Fruit fly (Drosophila melanogaster) whole organism, embryonic: ENCODE results near the gene CG13716.
A peak's percentile ranks its signal among the peaks of the same experiment; 100 is the strongest.

Source experiments
- Abd-B ChIP-seq: fragments of 200-800 bp; sonication (Bioruptor generic); optimal IDR thresholded peaks from 2 replicates; lab custom pipeline; 2018; ENCODE audit warnings: missing biosample characterization, mild to moderate bottlenecking, missing genetic modification characterization, moderate library complexity
- Awh ChIP-seq: fragments of 200-800 bp; sonication (Bioruptor generic); IDR thresholded peaks from 2 replicates; pipeline ENCODE4, ENCODE4 v1.3.6; 2022; ENCODE audit warnings: missing biosample characterization, missing genetic modification characterization
- B-H2 ChIP-seq: fragments of 200-800 bp; sonication (Bioruptor generic); optimal IDR thresholded peaks from 2 replicates; lab custom pipeline; 2018; ENCODE audit warnings: missing biosample characterization, mild to moderate bottlenecking, missing genetic modification characterization
- C15 ChIP-seq: fragments of 200-800 bp; sonication (Bioruptor generic); IDR thresholded peaks from 3 replicates; pipeline ENCODE4 v1.3.6; 2022; ENCODE audit warnings: missing biosample characterization, missing genetic modification characterization
- CG11456 ChIP-seq: fragments of 200-800 bp; sonication (Bioruptor generic); IDR thresholded peaks from 3 replicates; pipeline ENCODE4 v1.3.6; 2022; ENCODE audit warnings: missing biosample characterization, missing genetic modification characterization
- CG11723 ChIP-seq: fragments of 200-800 bp; sonication (Bioruptor generic); optimal IDR thresholded peaks from 2 replicates; lab custom pipeline; 2017; ENCODE audit warnings: missing biosample characterization, mild to moderate bottlenecking, missing genetic modification characterization
- CG12659 ChIP-seq: fragments of 200-800 bp; sonication (Bioruptor generic); optimal IDR thresholded peaks from 3 replicates; lab custom pipeline; 2017; ENCODE audit warnings: mild to moderate bottlenecking, missing biosample characterization, missing genetic modification reagents, missing genetic modification characterization
- CG1832 ChIP-seq: fragments of 200-800 bp; sonication (Bioruptor generic); optimal IDR thresholded peaks from 2 replicates; lab custom pipeline; 2017; ENCODE audit warnings: missing biosample characterization, mild to moderate bottlenecking, missing genetic modification characterization, inconsistent platforms
- CG2712 ChIP-seq: fragments of 200-800 bp; optimal IDR thresholded peaks from 3 replicates; lab custom pipeline; 2019; ENCODE audit warnings: missing biosample characterization, mild to moderate bottlenecking, missing genetic modification characterization, moderate library complexity
- CG31224 ChIP-seq: fragments of 200-800 bp; sonication (Bioruptor generic); IDR thresholded peaks from 2 replicates; pipeline ENCODE4 v1.3.6; 2022; ENCODE audit warnings: missing biosample characterization, missing genetic modification characterization
- CG31365 ChIP-seq: fragments of 200-800 bp; sonication (Bioruptor generic); optimal IDR thresholded peaks from 2 replicates; lab custom pipeline; 2018; ENCODE audit warnings: missing biosample characterization, mild to moderate bottlenecking, missing genetic modification characterization
- CG3281 ChIP-seq: fragments of 200-800 bp; sonication (Bioruptor generic); optimal IDR thresholded peaks from 3 replicates; lab custom pipeline; 2017; ENCODE audit warnings: missing biosample characterization, mild to moderate bottlenecking, missing genetic modification characterization
- CG7839 ChIP-seq: fragments of 200-800 bp; sonication (Bioruptor generic); optimal IDR thresholded peaks from 3 replicates; lab custom pipeline; 2018; ENCODE audit warnings: missing biosample characterization, mild to moderate bottlenecking, missing genetic modification characterization, moderate library complexity
- CG8290 ChIP-seq, 3 experiments: fragments of 200-800 bp; sonication (Bioruptor generic); optimal IDR thresholded peaks; 2 replicates each; lab custom pipeline; 2016 to 2019; ENCODE audit warnings: missing biosample characterization in 3 of 3, missing genetic modification characterization in 3 of 3, mild to moderate bottlenecking in 2 of 3, moderate library complexity in 1 of 3
- CG8924 ChIP-seq: fragments of 200-800 bp; optimal IDR thresholded peaks from 3 replicates; lab custom pipeline; 2019; ENCODE audit warnings: missing biosample characterization, mild to moderate bottlenecking, missing genetic modification characterization, moderate library complexity
- CG9437 ChIP-seq: fragments of 200-800 bp; sonication (Bioruptor generic); optimal IDR thresholded peaks from 2 replicates; lab custom pipeline; 2018; ENCODE audit warnings: missing biosample characterization, mild to moderate bottlenecking, missing genetic modification characterization
- CkIIα-i1 ChIP-seq: fragments of 200-800 bp; sonication (Bioruptor generic); IDR thresholded peaks from 2 replicates; pipeline ENCODE4 v1.3.6; 2022; ENCODE audit warnings: missing biosample characterization, missing genetic modification characterization
- Dad ChIP-seq: fragments of 200-800 bp; sonication (Bioruptor generic); optimal IDR thresholded peaks from 3 replicates; lab custom pipeline; 2016; ENCODE audit warnings: missing biosample characterization, missing genetic modification characterization
- Deaf1 ChIP-seq: fragments of 200-800 bp; optimal IDR thresholded peaks from 3 replicates; lab custom pipeline; 2019; ENCODE audit warnings: missing biosample characterization, mild to moderate bottlenecking, missing genetic modification characterization, moderate library complexity
- Fer2 ChIP-seq: fragments of 200-800 bp; sonication (Bioruptor generic); optimal IDR thresholded peaks from 2 replicates; lab custom pipeline; 2018; ENCODE audit warnings: missing biosample characterization, mild to moderate bottlenecking, missing genetic modification characterization, moderate library complexity
- Fer3 ChIP-seq: fragments of 200-800 bp; sonication (Bioruptor generic); optimal IDR thresholded peaks from 2 replicates; lab custom pipeline; 2018; ENCODE audit warnings: missing biosample characterization, mild to moderate bottlenecking, missing genetic modification characterization, moderate library complexity
- HLH3B ChIP-seq: fragments of 200-800 bp; sonication (Bioruptor generic); IDR thresholded peaks from 2 replicates; pipeline ENCODE4 v1.3.6; 2022; ENCODE audit warnings: missing biosample characterization, missing genetic modification characterization
- Hmr ChIP-seq: fragments of 200-800 bp; sonication (Bioruptor generic); optimal IDR thresholded peaks from 3 replicates; lab custom pipeline; 2017; ENCODE audit warnings: mild to moderate bottlenecking, missing biosample characterization, missing genetic modification reagents, missing genetic modification characterization
- Hr78 ChIP-seq, 2 experiments: fragments of 200-800 bp in 1 of 2; fragments of >200 bp in 1 of 2; sonication (Bioruptor generic) in 1 of 2; optimal IDR thresholded peaks; 2 replicates each; lab custom pipeline; 2017 to 2019; ENCODE audit warnings: missing biosample characterization in 2 of 2, missing genetic modification characterization in 2 of 2, mild to moderate bottlenecking in 1 of 2, moderate library complexity in 1 of 2
- Lhr ChIP-seq: fragments of 200-800 bp; sonication (Bioruptor generic); optimal IDR thresholded peaks from 3 replicates; lab custom pipeline; 2017; ENCODE audit warnings: mild to moderate bottlenecking, missing biosample characterization, missing genetic modification reagents, missing genetic modification characterization
- Neu2 ChIP-seq: fragments of 200-800 bp; sonication (Bioruptor generic); optimal IDR thresholded peaks from 3 replicates; lab custom pipeline; 2016; ENCODE audit warnings: missing biosample characterization, missing genetic modification characterization, borderline replicate concordance
- Nf-YB ChIP-seq: fragments of 200-800 bp; sonication (Bioruptor generic); optimal IDR thresholded peaks from 3 replicates; lab custom pipeline; 2019; ENCODE audit warnings: missing biosample characterization, mild to moderate bottlenecking, missing genetic modification characterization, moderate library complexity
- Sox102F ChIP-seq: fragments of 200-800 bp; sonication (Bioruptor generic); optimal IDR thresholded peaks from 2 replicates; lab custom pipeline; 2018; ENCODE audit warnings: missing biosample characterization, mild to moderate bottlenecking, missing genetic modification characterization, moderate library complexity
- ap ChIP-seq: fragments of 200-800 bp; sonication (Bioruptor generic); IDR thresholded peaks from 2 replicates; pipeline ENCODE4 v1.3.6; 2022; ENCODE audit warnings: missing biosample characterization, missing genetic modification characterization
- bcd ChIP-seq: fragments of 200-800 bp; sonication (Bioruptor generic); optimal IDR thresholded peaks from 2 replicates; lab custom pipeline; 2017; ENCODE audit warnings: missing biosample characterization, mild to moderate bottlenecking, missing genetic modification characterization
- ci ChIP-seq: fragments of 200-800 bp; sonication (Bioruptor generic); IDR thresholded peaks from 3 replicates; pipeline ENCODE4 v1.3.6; 2022; ENCODE audit warnings: missing biosample characterization, missing genetic modification characterization
- crol ChIP-seq: fragments of 200-800 bp; sonication (Bioruptor generic); IDR thresholded peaks from 2 replicates; pipeline ENCODE4 v1.3.6; 2022; ENCODE audit warnings: missing biosample characterization, missing genetic modification characterization
- dmrt99B ChIP-seq: fragments of 200-800 bp; sonication (Bioruptor generic); optimal IDR thresholded peaks from 2 replicates; lab custom pipeline; 2018; ENCODE audit warnings: missing biosample characterization, mild to moderate bottlenecking, missing genetic modification characterization, moderate library complexity
- fd64A ChIP-seq: fragments of 200-800 bp; sonication (Bioruptor generic); optimal IDR thresholded peaks from 3 replicates; lab custom pipeline; 2018; ENCODE audit warnings: missing biosample characterization, mild to moderate bottlenecking, missing genetic modification characterization
- fu2 ChIP-seq: fragments of 200-800 bp; sonication (Bioruptor generic); optimal IDR thresholded peaks from 2 replicates; lab custom pipeline; 2016; ENCODE audit warnings: missing biosample characterization, missing genetic modification characterization
- gcm2 ChIP-seq: fragments of 200-800 bp; sonication (Bioruptor generic); optimal IDR thresholded peaks from 2 replicates; lab custom pipeline; 2016; ENCODE audit warnings: missing biosample characterization, missing genetic modification characterization
- hb ChIP-seq: fragments of 200-800 bp; sonication (Bioruptor generic); IDR thresholded peaks from 3 replicates; pipeline ENCODE4 v1.3.6; 2022; ENCODE audit warnings: missing biosample characterization, missing genetic modification characterization; ENCODE audit not compliant: partially characterized antibody
- kni ChIP-seq: fragments of 200-800 bp; sonication (Bioruptor generic); optimal IDR thresholded peaks from 3 replicates; lab custom pipeline; 2017; ENCODE audit warnings: mild to moderate bottlenecking, missing biosample characterization, missing genetic modification reagents, missing genetic modification characterization
- lov ChIP-seq, 2 experiments: fragments of 200-800 bp in 1 of 2; fragments of >200 bp in 1 of 2; sonication (Bioruptor generic) in 1 of 2; IDR thresholded peaks in 1 of 2; optimal IDR thresholded peaks in 1 of 2; 2 replicates in 1 of 2; 3 replicates in 1 of 2; pipeline versions ENCODE4 v1.3.6 to Lab custom; 2017 to 2022; ENCODE audit warnings: missing biosample characterization in 1 of 2, missing genetic modification characterization in 1 of 2
- mam ChIP-seq: fragments of 200-800 bp; sonication (Bioruptor generic); optimal IDR thresholded peaks from 3 replicates; lab custom pipeline; 2016; ENCODE audit warnings: missing biosample characterization, missing genetic modification characterization
- nom ChIP-seq: fragments of 200-800 bp; sonication (Bioruptor generic); optimal IDR thresholded peaks from 2 replicates; lab custom pipeline; 2017; ENCODE audit warnings: missing biosample characterization, missing genetic modification characterization, mild to moderate bottlenecking, moderate library complexity, missing genetic modification reagents
- trh ChIP-seq: fragments of 200-800 bp; sonication (Bioruptor generic); optimal IDR thresholded peaks from 2 replicates; lab custom pipeline; 2016; ENCODE audit warnings: missing biosample characterization, missing genetic modification characterization
- vnd ChIP-seq: fragments of 200-800 bp; sonication (Bioruptor generic); IDR thresholded peaks from 3 replicates; pipeline ENCODE4 v1.3.6; 2022; ENCODE audit warnings: missing biosample characterization, missing genetic modification characterization; ENCODE audit not compliant: partially characterized antibody
- wdn ChIP-seq: fragments of 200-800 bp; sonication (Bioruptor generic); IDR thresholded peaks from 2 replicates; pipeline ENCODE4 v1.3.6; 2022; ENCODE audit warnings: missing biosample characterization, missing genetic modification characterization
- wor ChIP-seq: fragments of 200-800 bp; sonication (Bioruptor generic); IDR thresholded peaks from 2 replicates; pipeline ENCODE4 v1.3.6; 2022; ENCODE audit warnings: missing biosample characterization, missing genetic modification characterization
- yki ChIP-seq: fragments of >200 bp; optimal IDR thresholded peaks from 3 replicates; lab custom pipeline; 2018

Gene CG13716

DNA sequence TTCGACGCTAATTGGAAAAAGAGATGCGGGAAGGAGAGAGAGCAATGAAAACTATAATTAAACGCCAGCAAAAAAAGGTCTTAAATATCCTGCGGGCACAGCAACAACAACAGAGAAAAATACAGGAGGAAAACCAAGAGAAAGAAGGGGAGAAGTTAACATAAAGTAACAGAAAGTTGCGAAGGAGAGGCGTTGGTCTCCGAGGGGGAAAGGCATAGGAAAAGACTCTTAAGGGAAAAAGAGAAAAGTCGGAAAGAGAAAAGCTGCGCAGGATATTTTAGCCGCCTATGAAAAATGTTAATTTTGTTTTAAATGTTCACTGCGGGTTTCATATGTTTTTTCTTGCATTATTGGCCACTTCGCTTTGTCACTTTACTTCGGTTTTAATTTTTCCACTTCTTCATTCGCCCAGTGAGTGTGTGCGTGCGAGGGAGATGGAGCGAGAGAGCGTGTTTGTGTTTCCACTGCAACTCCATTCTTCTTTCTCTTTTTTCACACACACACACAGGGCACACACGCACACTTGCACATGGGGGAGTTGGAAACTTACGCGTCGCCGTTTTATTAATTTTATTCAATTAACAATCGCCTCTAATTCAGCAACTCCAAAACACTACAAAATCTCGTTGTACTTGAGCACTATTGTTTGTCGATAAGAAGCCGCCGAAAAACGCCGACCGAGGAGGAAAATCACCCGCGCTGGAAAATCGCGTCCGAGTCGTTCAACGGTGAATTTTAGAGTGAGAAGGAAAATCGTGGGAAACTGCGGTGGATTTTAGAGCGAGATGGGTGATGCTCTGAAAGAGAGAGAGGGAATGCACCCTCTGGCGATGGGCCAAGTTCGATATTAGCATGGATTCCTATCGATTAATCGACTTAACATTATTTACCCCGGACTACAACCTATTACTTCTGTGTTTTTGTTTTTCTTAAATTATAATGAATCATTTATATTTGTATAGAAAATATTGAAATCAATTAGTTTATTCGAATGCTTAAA, 8.9 kb downstream of the CG13716 start, which contains the start of gene Src64B (continued):
- peak; percentile 18 for TF ChIP-seq B-H2 (GFP tag; lab: Kevin White, UChicago)
- TF ChIP-seq gcm2 = no peak
- TF ChIP-seq lov (optimal IDR thresholded peaks at IDR 0.05; lab: Kevin White, UChicago) = no peak
- no peak for TF ChIP-seq lov (GFP tag; IDR thresholded peaks at IDR 0.05; lab: Robert Waterston, UW)
- no peak for TF ChIP-seq Dad (GFP tag; lab: Kevin White, UChicago)
- no peak for TF ChIP-seq CkIIα-i1
- 0 out of 3 replicates have a peak, but pooled peaks have one; percentile 51 for TF ChIP-seq vnd (GFP tag; lab: Robert Waterston, UW)
- no peak for TF ChIP-seq CG31365 (tag; lab: Kevin White, UChicago)
- peak; percentile 27 for TF ChIP-seq Nf-YB
- TF ChIP-seq Hr78 (GFP tag; optimal IDR thresholded peaks at IDR 0.05; lab: Kevin White, UChicago) = no peak
- TF ChIP-seq trh (GFP tag; lab: Kevin White, UChicago) = no peak
- TF ChIP-seq CG2712 (tag; lab: Kevin White, UChicago) = peak; percentile 31
- peak; percentile 35 for TF ChIP-seq CG7839 (tag; lab: Kevin White, UChicago)
- no peak for TF ChIP-seq fu2 (GFP tag; lab: Kevin White, UChicago)
- no peak for TF ChIP-seq CG9437
- TF ChIP-seq fd64A (GFP tag; lab: Kevin White, UChicago) = peak; percentile 62
- TF ChIP-seq hb = peak; percentile 57; the same call in 1 of the 3 replicates
- TF ChIP-seq CG12659 (GFP tag; lab: Kevin White, UChicago) = peak; percentile 55
- peak; percentile 9 for TF ChIP-seq CG11723 (GFP tag; lab: Kevin White, UChicago)
- TF ChIP-seq C15 = no peak
- peak; percentile 56 for TF ChIP-seq Lhr (GFP tag; lab: Kevin White, UChicago)
- no peak for TF ChIP-seq Awh
- TF ChIP-seq Deaf1 (tag; lab: Kevin White, UChicago) = peak; percentile 55
- TF ChIP-seq HLH3B (GFP tag; lab: Robert Waterston, UW) = no peak
- TF ChIP-seq crol (GFP tag; lab: Robert Waterston, UW) = peak; percentile 33; the same call in 1 of the 2 replicates
- TF ChIP-seq CG1832 (GFP tag; lab: Kevin White, UChicago) = peak; percentile 97
- no peak for TF ChIP-seq yki
- TF ChIP-seq kni (GFP tag; lab: Kevin White, UChicago) = peak; percentile 75
- peak; percentile 83 for TF ChIP-seq CG8924 (tag; lab: Kevin White, UChicago)
- peak; percentile 55; the same call in 2 of the 3 replicates for TF ChIP-seq ci (GFP tag; lab: Robert Waterston, UW)
- TF ChIP-seq Sox102F (GFP tag; lab: Kevin White, UChicago) = no peak
- TF ChIP-seq ap (GFP tag; lab: Robert Waterston, UW) = no peak
- no peak for TF ChIP-seq wor (GFP tag; lab: Robert Waterston, UW)
- TF ChIP-seq dmrt99B (tag; lab: Kevin White, UChicago) = peak; percentile 11
- no peak for TF ChIP-seq CG31224 (GFP tag; lab: Robert Waterston, UW)
- no peak for TF ChIP-seq wdn (GFP tag; lab: Robert Waterston, UW)
- TF ChIP-seq Fer2 (tag; lab: Kevin White, UChicago) = no peak
- TF ChIP-seq Neu2 (GFP tag; lab: Kevin White, UChicago) = no peak
- TF ChIP-seq Abd-B = no peak
- TF ChIP-seq CG3281 = peak; percentile 22
- no peak for TF ChIP-seq mam (GFP tag; lab: Kevin White, UChicago)
- peak; percentile 38 for TF ChIP-seq Hmr (GFP tag; lab: Kevin White, UChicago)
- TF ChIP-seq CG11456 (GFP tag; lab: Robert Waterston, UW) = peak; percentile 37; the same call in 1 of the 3 replicates
- peak; percentile 2 for TF ChIP-seq bcd (GFP tag; lab: Kevin White, UChicago)
- peak; percentile 54 for TF ChIP-seq nom (GFP tag; lab: Kevin White, UChicago)
- no peak for TF ChIP-seq CG8290 (GFP tag; optimal IDR thresholded peaks at IDR 0.05; lab: Kevin White, UChicago)
- TF ChIP-seq CG8290 (tag; optimal IDR thresholded peaks at IDR 0.05; lab: Kevin White, UChicago) = peak; percentile 20 to 60
- TF ChIP-seq Fer3 = no peak
